Fruit fly (Drosophila melanogaster) whole organism, adult: ENCODE measurements around the gene CG8236.
A peak's percentile ranks its signal among the peaks of the same experiment; 100 is the strongest.

Source experiments
- CG11617 ChIP-seq: fragments of 200-800 bp; sonication (Bioruptor generic); optimal IDR thresholded peaks from 2 replicates; lab custom pipeline; 2017; ENCODE audit warnings: mild to moderate bottlenecking, missing biosample characterization, missing genetic modification reagents, missing genetic modification characterization
- CG12768 ChIP-seq: fragments of 200-800 bp; sonication (Bioruptor generic); optimal IDR thresholded peaks from 2 replicates; lab custom pipeline; 2017; ENCODE audit warnings: missing biosample characterization, missing genetic modification characterization, mild to moderate bottlenecking, moderate library complexity, missing genetic modification reagents
- CG14711 ChIP-seq: fragments of 200-800 bp; sonication (Bioruptor generic); optimal IDR thresholded peaks from 2 replicates; lab custom pipeline; 2018; ENCODE audit warnings: missing biosample characterization, mild to moderate bottlenecking, missing genetic modification characterization, moderate library complexity
- CG1620 ChIP-seq: fragments of 200-800 bp; sonication (Bioruptor generic); optimal IDR thresholded peaks from 2 replicates; lab custom pipeline; 2016; ENCODE audit warnings: missing biosample characterization, missing genetic modification characterization
- CG33017 ChIP-seq: fragments of 200-800 bp; sonication (Bioruptor generic); optimal IDR thresholded peaks from 2 replicates; lab custom pipeline; 2018; ENCODE audit warnings: missing biosample characterization, mild to moderate bottlenecking, missing genetic modification characterization, moderate library complexity
- CG5204 ChIP-seq: fragments of 200-800 bp; sonication (Bioruptor generic); optimal IDR thresholded peaks from 2 replicates; lab custom pipeline; 2016; ENCODE audit warnings: missing biosample characterization, missing genetic modification characterization
- CG7045 ChIP-seq: fragments of 200-800 bp; sonication (Bioruptor generic); optimal IDR thresholded peaks from 2 replicates; lab custom pipeline; 2017; ENCODE audit warnings: missing biosample characterization, mild to moderate bottlenecking, missing genetic modification characterization
- CG7101 ChIP-seq: fragments of 200-800 bp; sonication (Bioruptor generic); optimal IDR thresholded peaks from 2 replicates; lab custom pipeline; 2018; ENCODE audit warnings: missing biosample characterization, mild to moderate bottlenecking, missing genetic modification characterization, moderate library complexity
- Clk ChIP-seq: fragments of 200-800 bp; sonication (Bioruptor generic); optimal IDR thresholded peaks from 2 replicates; lab custom pipeline; 2017; ENCODE audit warnings: missing biosample characterization, missing genetic modification characterization
- Crg-1 ChIP-seq: fragments of 200-800 bp; sonication (Bioruptor generic); optimal IDR thresholded peaks from 2 replicates; lab custom pipeline; 2016; ENCODE audit warnings: missing biosample characterization, missing genetic modification characterization
- Hr96 ChIP-seq: fragments of 200-800 bp; sonication (Bioruptor generic); optimal IDR thresholded peaks from 2 replicates; lab custom pipeline; 2016; ENCODE audit warnings: missing biosample characterization, missing genetic modification characterization
- Mnt ChIP-seq: fragments of 200-800 bp; sonication (Bioruptor generic); optimal IDR thresholded peaks from 2 replicates; lab custom pipeline; 2016; ENCODE audit warnings: missing biosample characterization, mild to moderate bottlenecking, missing genetic modification characterization
- bab1 ChIP-seq: fragments of 200-800 bp; sonication (Bioruptor generic); optimal IDR thresholded peaks from 3 replicates; lab custom pipeline; 2019; ENCODE audit warnings: missing biosample characterization, mild to moderate bottlenecking, missing genetic modification characterization, moderate library complexity
- cic ChIP-seq: fragments of 200-800 bp; sonication (Bioruptor generic); optimal IDR thresholded peaks from 2 replicates; lab custom pipeline; 2017; ENCODE audit warnings: missing biosample characterization, mild to moderate bottlenecking, missing genetic modification characterization, moderate library complexity
- cnc ChIP-seq, 2 experiments: fragments of >200 bp; optimal IDR thresholded peaks; 2 replicates each; lab custom pipeline; 2017
- kay ChIP-seq: fragments of 200-800 bp; sonication (Bioruptor generic); peaks from one replicate; lab custom pipeline; 2016; ENCODE audit warnings: missing biosample characterization, missing genetic modification characterization, borderline replicate concordance
- ovo ChIP-seq: fragments of 200-800 bp; sonication (Bioruptor generic); optimal IDR thresholded peaks from 2 replicates; lab custom pipeline; 2016; ENCODE audit warnings: missing biosample characterization, missing genetic modification characterization
- pad ChIP-seq: fragments of 200-800 bp; sonication (Bioruptor generic); optimal IDR thresholded peaks from 3 replicates; lab custom pipeline; 2017; ENCODE audit warnings: missing biosample characterization, missing genetic modification characterization, mild to moderate bottlenecking, moderate library complexity, missing genetic modification reagents
- tj ChIP-seq: fragments of 200-800 bp; sonication (Bioruptor generic); optimal IDR thresholded peaks from 3 replicates; lab custom pipeline; 2017; ENCODE audit warnings: missing biosample characterization, mild to moderate bottlenecking, missing genetic modification characterization, moderate library complexity
- toe ChIP-seq: fragments of 200-800 bp; sonication (Bioruptor generic); optimal IDR thresholded peaks from 2 replicates; lab custom pipeline; 2016; ENCODE audit warnings: missing biosample characterization, missing genetic modification characterization

Gene CG8236

DNA sequence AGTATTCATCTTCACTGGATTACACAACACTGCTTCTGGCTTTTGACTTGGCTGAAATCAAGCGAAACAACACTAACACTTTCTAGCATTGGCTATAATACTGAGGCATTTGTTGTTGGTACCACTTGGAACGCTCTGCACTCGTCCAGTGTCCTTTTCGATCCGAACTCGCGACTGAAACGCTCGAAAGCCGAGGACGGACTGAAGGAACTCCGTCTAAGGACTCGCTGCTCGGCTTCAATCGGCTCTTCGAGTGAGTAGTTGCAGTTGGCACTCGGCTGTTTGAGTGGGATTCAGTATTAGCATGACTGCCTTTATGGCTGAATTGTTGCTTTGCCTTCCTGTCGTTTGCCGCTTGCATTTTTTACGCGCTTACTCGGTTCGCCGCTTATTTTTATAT lies 1.2 kb upstream of the CG8236 start, which contains the start of the genes CG34135 and CG11768:
CG34135 (minus strand) TSS at position 194 of the 400 bp plus-strand sequence.
CG11768 (minus strand) TSS at position 203 of the 400 bp plus-strand sequence.
- no peak for TF ChIP-seq Hr96 (GFP tag; lab: Kevin White, UChicago)
- TF ChIP-seq Clk (GFP tag; lab: Kevin White, UChicago) = no peak
- no peak for TF ChIP-seq CG14711 (tag; lab: Kevin White, UChicago)
- no peak for TF ChIP-seq CG33017
- TF ChIP-seq CG7045 (GFP tag; lab: Kevin White, UChicago) = no peak
- no peak for TF ChIP-seq pad (GFP tag; lab: Kevin White, UChicago)
- no peak for TF ChIP-seq toe (GFP tag; lab: Kevin White, UChicago)
- TF ChIP-seq CG5204 = no peak
- TF ChIP-seq CG11617 (GFP tag; lab: Kevin White, UChicago) = no peak
- TF ChIP-seq bab1 (GFP tag; lab: Kevin White, UChicago) = no peak
- no peak for TF ChIP-seq CG7101 (tag; lab: Kevin White, UChicago)
- TF ChIP-seq Crg-1 (GFP tag; lab: Kevin White, UChicago) = no peak
- no peak for TF ChIP-seq cnc (optimal IDR thresholded peaks at IDR 0.05; lab: Kevin White, UChicago)
- no peak for TF ChIP-seq ovo (GFP tag; lab: Kevin White, UChicago)

- TF ChIP-seq Hr96 (GFP tag; lab: Kevin White, UChicago) (no peak), Crg-1 (GFP tag; lab: Kevin White, UChicago) (no peak), pad (GFP tag; lab: Kevin White, UChicago) (no peak), CG1620 (no peak), CG5204 (no peak), tj (GFP tag; lab: Kevin White, UChicago) (no peak)
Measured at dm6 chr3R:8772591-8772990, 3.4 kb downstream of the CG8236 start, which contains the start of gene CG13318. TSS of gene CG13318 (minus strand) at chr3R:8772691.

dm6 chr3R:8773135-8773534 lies 3.9 kb downstream of the CG8236 start, which contains the start of gene CG34301:
TSS of gene CG34301 (plus strand) at chr3R:8773435.
- TF ChIP-seq kay (GFP tag; lab: Kevin White, UChicago) (peak; percentile 86), CG12768 (GFP tag; lab: Kevin White, UChicago) (no peak)

DNA sequence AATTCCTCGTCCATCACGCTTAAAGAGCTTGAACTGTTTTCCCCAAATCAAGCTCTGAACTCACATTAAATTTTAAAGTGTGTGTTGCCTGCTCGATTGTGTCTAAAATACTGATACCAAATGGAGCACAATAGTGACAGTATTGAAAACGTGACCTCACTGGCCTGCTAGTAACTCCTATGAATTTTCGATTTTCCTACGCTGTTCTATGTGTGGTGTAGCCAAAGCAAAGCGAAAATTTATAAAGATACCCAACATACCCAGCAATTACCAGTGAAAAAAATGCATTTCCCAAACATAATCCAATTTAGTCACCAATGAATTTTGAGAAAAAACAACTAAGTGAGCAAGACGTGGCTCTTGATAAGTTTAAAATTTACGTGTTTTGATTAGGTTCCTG lies 10.6 kb downstream of the CG8236 start, which contains the start of gene CG33191:
CG33191 (minus strand) TSS at position 101 of the 400 bp plus-strand sequence.
- TF ChIP-seq CG14711 (tag; lab: Kevin White, UChicago) (no peak), CG12768 (GFP tag; lab: Kevin White, UChicago) (no peak), cic (GFP tag; lab: Kevin White, UChicago) (no peak), CG11617 (GFP tag; lab: Kevin White, UChicago) (no peak), Hr96 (GFP tag; lab: Kevin White, UChicago) (no peak), pad (GFP tag; lab: Kevin White, UChicago) (no peak), CG7045 (GFP tag; lab: Kevin White, UChicago) (no peak), bab1 (GFP tag; lab: Kevin White, UChicago) (no peak), CG1620 (no peak), kay (GFP tag; lab: Kevin White, UChicago) (no peak), ovo (GFP tag; lab: Kevin White, UChicago) (no peak), CG7101 (tag; lab: Kevin White, UChicago) (no peak), CG33017 (no peak), Crg-1 (GFP tag; lab: Kevin White, UChicago) (no peak), CG5204 (no peak), cnc (optimal IDR thresholded peaks at IDR 0.05; lab: Kevin White, UChicago) (no peak), Clk (GFP tag; lab: Kevin White, UChicago) (no peak), tj (GFP tag; lab: Kevin White, UChicago) (no peak), toe (GFP tag; lab: Kevin White, UChicago) (no peak)

dm6 chr3R:8780689-8781088 lies 11.5 kb downstream of the CG8236 start, which contains the start of gene CG33189:
TSS of gene CG33189 (minus strand) at chr3R:8780789.
- TF ChIP-seq cnc (optimal IDR thresholded peaks at IDR 0.05; lab: Kevin White, UChicago) = no peak
- TF ChIP-seq bab1 (GFP tag; lab: Kevin White, UChicago) = no peak
- no peak for TF ChIP-seq Crg-1 (GFP tag; lab: Kevin White, UChicago)
- TF ChIP-seq CG11617 (GFP tag; lab: Kevin White, UChicago) = no peak
- no peak for TF ChIP-seq CG5204
- no peak for TF ChIP-seq cic (GFP tag; lab: Kevin White, UChicago)
- no peak for TF ChIP-seq Hr96 (GFP tag; lab: Kevin White, UChicago)
- TF ChIP-seq CG33017 = no peak
- TF ChIP-seq toe (GFP tag; lab: Kevin White, UChicago) = no peak
- TF ChIP-seq CG14711 (tag; lab: Kevin White, UChicago) = no peak
- no peak for TF ChIP-seq Clk (GFP tag; lab: Kevin White, UChicago)
- no peak for TF ChIP-seq CG1620
- TF ChIP-seq CG12768 (GFP tag; lab: Kevin White, UChicago) = no peak
- TF ChIP-seq ovo (GFP tag; lab: Kevin White, UChicago) = no peak
- TF ChIP-seq CG7101 (tag; lab: Kevin White, UChicago) = no peak
- TF ChIP-seq kay (GFP tag; lab: Kevin White, UChicago) = no peak
- no peak for TF ChIP-seq CG7045 (GFP tag; lab: Kevin White, UChicago)

DNA sequence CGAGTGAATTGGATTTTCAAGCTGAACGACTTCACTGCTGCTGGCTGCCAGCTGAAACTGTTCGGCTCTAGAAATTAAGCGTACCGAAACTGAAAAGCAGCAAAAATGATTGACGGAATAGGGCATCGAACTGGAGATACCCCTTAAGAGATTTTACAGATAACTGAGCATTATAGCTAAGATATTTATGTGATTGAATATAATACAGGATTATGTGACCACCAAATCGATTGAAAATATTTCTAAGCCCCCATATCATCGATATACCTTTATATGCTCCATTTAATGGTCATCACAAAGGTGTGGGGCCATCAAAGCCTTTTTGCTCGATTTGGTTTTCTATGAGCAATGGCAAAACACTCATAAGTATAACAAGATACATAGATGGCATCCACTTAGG lies 15.6 kb downstream of the CG8236 start:
- TF ChIP-seq ovo (GFP tag; lab: Kevin White, UChicago) = no peak
- no peak for TF ChIP-seq Crg-1 (GFP tag; lab: Kevin White, UChicago)
- no peak for TF ChIP-seq kay (GFP tag; lab: Kevin White, UChicago)
- no peak for TF ChIP-seq CG33017
- TF ChIP-seq cnc (optimal IDR thresholded peaks at IDR 0.05; lab: Kevin White, UChicago) = no peak
- TF ChIP-seq CG14711 (tag; lab: Kevin White, UChicago) = no peak
- TF ChIP-seq tj (GFP tag; lab: Kevin White, UChicago) = no peak
- no peak for TF ChIP-seq cic (GFP tag; lab: Kevin White, UChicago)
- TF ChIP-seq Hr96 (GFP tag; lab: Kevin White, UChicago) = no peak
- no peak for TF ChIP-seq CG12768 (GFP tag; lab: Kevin White, UChicago)
- TF ChIP-seq CG7101 (tag; lab: Kevin White, UChicago) = no peak
- no peak for TF ChIP-seq Mnt (GFP tag; lab: Kevin White, UChicago)
- no peak for TF ChIP-seq bab1 (GFP tag; lab: Kevin White, UChicago)
- no peak for TF ChIP-seq CG7045 (GFP tag; lab: Kevin White, UChicago)
